Fruit fly (Drosophila melanogaster): ENCODE data around the gene Mnat9.

Mnat9 gene

DNA sequence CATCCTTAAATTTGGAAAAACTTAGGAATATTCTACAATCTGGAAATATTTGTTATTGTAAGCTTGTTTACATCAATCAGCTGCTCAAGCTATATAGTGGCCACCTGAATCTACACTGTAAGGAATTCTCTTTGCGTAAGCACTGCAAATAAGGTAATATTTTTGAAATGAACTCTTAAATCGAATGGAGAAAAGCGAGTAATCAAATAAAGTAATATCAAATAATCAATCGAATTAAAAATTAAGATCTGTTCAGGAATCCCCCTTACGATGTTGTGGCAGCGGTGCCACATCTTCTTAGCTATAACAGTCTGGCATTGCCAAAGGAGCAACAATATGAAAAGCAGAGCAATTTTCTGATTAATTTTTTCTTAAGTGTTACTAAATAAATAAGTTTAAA, at the start of gene Mnat9, which contains the start of gene CG1792:
Gene Mnat9, minus strand, starts transcription at position 160 of the 400 bp plus-strand sequence.
Gene CG1792, plus strand, starts transcription at position 303 of the 400 bp plus-strand sequence.
- TF ChIP-seq Sin3A (optimal IDR thresholded peaks at IDR 0.05) (no peak), psq (optimal IDR thresholded peaks at IDR 0.05) (no peak), h (optimal IDR thresholded peaks at IDR 0.05) (no peak), Myc (optimal IDR thresholded peaks at IDR 0.05) (no peak), insv (optimal IDR thresholded peaks at IDR 0.05) (no peak), ttk (optimal IDR thresholded peaks at IDR 0.05) (no peak)

DNA sequence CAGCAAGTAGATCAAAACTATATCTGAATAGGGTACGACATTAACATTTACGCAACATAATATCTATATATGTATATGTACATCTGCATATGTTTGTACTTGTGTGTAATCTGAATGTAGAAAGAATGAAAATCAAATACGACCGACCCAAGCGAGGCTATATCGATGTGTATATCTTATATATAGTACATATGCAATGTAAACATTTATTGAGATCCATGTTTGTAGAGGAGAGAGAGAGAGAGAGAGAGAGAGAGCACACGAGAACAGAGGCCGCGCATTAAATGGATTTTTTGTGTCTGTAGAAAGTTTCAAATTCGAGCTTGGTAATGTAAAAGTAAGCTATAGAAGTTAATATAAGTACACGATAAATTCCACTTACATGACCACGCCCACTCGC, 46.8 kb upstream of the Mnat9 start:
- no peak for TF ChIP-seq insv (optimal IDR thresholded peaks at IDR 0.05)
- no peak for TF ChIP-seq psq (optimal IDR thresholded peaks at IDR 0.05)
- no peak for TF ChIP-seq Sin3A (optimal IDR thresholded peaks at IDR 0.05)
- no peak for TF ChIP-seq ttk (optimal IDR thresholded peaks at IDR 0.05)
- no peak for TF ChIP-seq Myc (optimal IDR thresholded peaks at IDR 0.05)
- TF ChIP-seq h (optimal IDR thresholded peaks at IDR 0.05), result no peak

DNA sequence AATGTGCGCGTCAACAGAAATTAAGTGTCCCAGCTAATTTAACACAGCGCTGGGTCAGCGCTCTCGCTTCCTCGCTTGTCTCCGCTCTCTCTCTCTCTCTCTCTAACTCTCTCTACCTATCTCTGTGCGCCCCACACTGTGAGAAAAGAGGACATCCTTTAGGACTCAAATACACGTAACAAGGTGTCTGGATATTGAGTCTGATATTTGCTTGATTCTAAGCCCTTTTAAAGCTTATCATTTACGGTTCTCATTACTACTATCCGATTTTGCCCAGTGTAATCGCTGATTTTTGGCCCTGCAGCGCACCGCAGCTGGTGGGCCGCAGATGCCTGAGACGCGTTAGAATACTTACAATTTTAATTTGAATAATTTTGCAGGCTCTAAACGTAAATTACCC, 20.5 kb upstream of the Mnat9 start:
- no peak for TF ChIP-seq insv (optimal IDR thresholded peaks at IDR 0.05)
- TF ChIP-seq Sin3A (optimal IDR thresholded peaks at IDR 0.05), result no peak
- no peak for TF ChIP-seq h (optimal IDR thresholded peaks at IDR 0.05)
- no peak for TF ChIP-seq Myc (optimal IDR thresholded peaks at IDR 0.05)
- no peak for TF ChIP-seq ttk (optimal IDR thresholded peaks at IDR 0.05)
- TF ChIP-seq psq (optimal IDR thresholded peaks at IDR 0.05), result no peak

DNA sequence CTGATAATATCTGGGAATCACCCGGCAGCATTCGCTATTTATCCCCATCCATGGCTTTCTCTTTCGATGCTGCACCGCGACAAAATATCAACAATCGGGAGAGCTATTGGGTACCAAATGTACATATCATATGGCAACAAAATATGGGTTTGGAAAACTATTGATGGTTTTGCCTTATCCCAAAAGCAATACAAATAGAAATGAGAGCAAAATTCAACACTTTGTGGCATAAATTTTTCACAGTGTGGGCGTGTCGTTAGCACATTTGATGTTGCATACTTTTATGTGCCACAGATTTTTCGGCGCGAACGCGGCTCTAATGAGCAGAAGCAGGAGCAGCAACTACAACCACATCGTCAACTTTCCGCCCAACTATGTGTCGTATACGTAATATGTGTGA, 16.4 kb upstream of the Mnat9 start:
- TF ChIP-seq ttk (optimal IDR thresholded peaks at IDR 0.05) (no peak), insv (optimal IDR thresholded peaks at IDR 0.05) (no peak), h (optimal IDR thresholded peaks at IDR 0.05) (no peak), Myc (optimal IDR thresholded peaks at IDR 0.05) (no peak), Sin3A (optimal IDR thresholded peaks at IDR 0.05) (no peak), psq (optimal IDR thresholded peaks at IDR 0.05) (no peak)

DNA sequence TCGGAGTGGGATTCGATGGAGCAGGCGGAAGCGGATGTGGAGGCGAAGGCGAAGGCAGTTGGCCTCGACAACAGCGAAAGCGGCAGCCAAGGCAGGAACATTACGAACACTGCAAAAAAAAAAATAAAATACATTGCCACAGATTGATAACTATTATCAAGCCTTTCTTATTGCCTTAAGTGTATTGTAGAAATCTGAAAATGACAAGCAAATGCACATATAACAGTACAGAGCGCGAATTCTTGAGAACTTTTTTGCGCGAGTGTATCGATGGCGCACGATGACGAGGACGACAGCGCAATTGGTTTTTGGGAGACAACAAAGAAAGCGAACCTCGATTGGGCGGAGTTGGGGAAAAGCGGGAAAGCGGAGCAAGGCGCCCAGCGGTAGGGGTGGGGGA, 14.4 kb upstream of the Mnat9 start:
- TF ChIP-seq psq (optimal IDR thresholded peaks at IDR 0.05) (no peak), insv (optimal IDR thresholded peaks at IDR 0.05) (no peak), Sin3A (optimal IDR thresholded peaks at IDR 0.05) (no peak), ttk (optimal IDR thresholded peaks at IDR 0.05) (no peak)

DNA sequence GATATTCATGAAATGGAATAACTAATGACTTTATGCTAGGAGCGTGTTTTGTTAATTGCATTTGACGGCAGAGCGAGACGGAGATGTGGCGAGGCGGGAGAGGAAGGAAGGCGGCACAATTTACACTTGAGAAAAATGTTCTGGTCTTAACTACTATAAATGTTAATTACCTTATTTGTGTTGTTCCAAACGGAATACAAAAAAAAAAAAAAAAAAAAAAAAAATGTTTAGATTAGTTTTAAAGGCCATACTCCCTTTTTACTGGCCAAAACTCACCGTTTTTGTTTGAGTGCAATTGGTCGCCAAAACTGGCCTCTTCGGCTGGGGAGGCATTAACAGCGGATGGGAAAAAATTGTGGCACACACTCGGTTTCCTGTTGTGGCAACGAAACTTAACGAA, 11.2 kb upstream of the Mnat9 start:
- no peak for TF ChIP-seq insv (optimal IDR thresholded peaks at IDR 0.05)
- TF ChIP-seq psq (optimal IDR thresholded peaks at IDR 0.05), result no peak
- TF ChIP-seq ttk (optimal IDR thresholded peaks at IDR 0.05), result no peak
- TF ChIP-seq h (optimal IDR thresholded peaks at IDR 0.05), result no peak
- no peak for TF ChIP-seq Myc (optimal IDR thresholded peaks at IDR 0.05)

DNA sequence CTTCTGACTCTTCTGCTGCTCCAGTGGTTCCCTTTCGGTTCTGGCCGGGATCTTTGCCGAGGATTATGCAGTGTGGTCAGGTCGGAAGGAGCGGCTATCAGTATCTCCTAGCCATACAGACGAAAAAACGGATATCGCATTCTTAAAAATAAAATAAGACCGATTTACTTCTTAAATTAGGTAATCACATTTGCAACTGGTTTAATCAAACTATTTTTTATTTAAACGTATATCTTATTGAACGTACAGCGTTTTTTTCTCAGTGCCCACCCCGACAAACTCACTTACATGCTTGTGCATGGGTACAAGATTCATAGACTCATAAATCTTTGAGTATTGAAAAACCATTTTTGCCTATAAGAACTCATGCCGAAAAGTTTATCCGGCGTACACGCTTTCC, 10.3 kb upstream of the Mnat9 start:
- TF ChIP-seq psq (optimal IDR thresholded peaks at IDR 0.05), result no peak
- no peak for TF ChIP-seq insv (optimal IDR thresholded peaks at IDR 0.05)
- TF ChIP-seq Myc (optimal IDR thresholded peaks at IDR 0.05), result no peak
- TF ChIP-seq Sin3A (optimal IDR thresholded peaks at IDR 0.05), result no peak
- no peak for TF ChIP-seq ttk (optimal IDR thresholded peaks at IDR 0.05)
- TF ChIP-seq h (optimal IDR thresholded peaks at IDR 0.05), result no peak

DNA sequence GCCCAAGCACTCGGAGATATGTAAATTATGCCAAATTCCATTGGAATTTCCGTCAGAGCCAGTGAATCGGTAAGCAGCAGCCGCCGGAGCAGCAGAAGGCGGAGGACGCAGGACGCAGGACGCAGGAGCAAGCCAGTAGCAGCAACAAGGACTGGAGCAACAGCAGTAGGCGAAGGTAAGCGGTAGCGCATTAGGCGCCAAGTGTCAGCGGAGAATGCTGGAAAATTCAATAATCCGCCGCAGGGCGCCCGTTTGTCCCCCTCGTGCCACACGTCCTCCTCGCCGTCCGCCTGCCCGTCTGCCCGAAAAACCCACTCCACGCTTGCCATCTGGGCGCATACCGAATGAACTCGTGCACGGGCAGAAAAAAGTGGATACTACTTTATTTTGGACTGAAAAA, 6.7 kb upstream of the Mnat9 start:
- TF ChIP-seq h (optimal IDR thresholded peaks at IDR 0.05) (no peak), Myc (optimal IDR thresholded peaks at IDR 0.05) (no peak), psq (optimal IDR thresholded peaks at IDR 0.05) (no peak)

DNA sequence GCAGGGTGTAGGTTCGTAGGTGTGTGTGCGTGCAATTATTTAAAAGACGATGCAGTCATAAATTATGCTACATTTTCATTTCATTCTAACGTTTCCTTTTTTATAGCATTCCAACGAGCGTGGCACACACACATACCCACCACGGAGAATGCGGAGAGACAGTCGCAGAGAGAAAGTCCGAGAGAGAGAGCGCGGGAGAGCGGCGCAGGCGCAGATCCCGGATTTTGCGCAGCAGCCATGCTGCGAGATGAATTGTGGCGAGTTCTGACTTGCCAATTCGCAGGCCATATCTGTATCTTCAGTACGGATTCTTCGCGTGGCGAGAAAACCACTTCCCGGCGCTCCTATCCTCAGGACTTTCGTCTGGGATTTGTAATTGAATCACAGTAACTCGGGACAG, 5.9 kb upstream of the Mnat9 start, which contains the start of gene kek6:
Gene kek6, plus strand, starts transcription at position 323 of the 400 bp plus-strand sequence.
- no peak for TF ChIP-seq Sin3A (optimal IDR thresholded peaks at IDR 0.05)
- TF ChIP-seq h (optimal IDR thresholded peaks at IDR 0.05), result no peak
- no peak for TF ChIP-seq Myc (optimal IDR thresholded peaks at IDR 0.05)
- no peak for TF ChIP-seq ttk (optimal IDR thresholded peaks at IDR 0.05)
- TF ChIP-seq psq (optimal IDR thresholded peaks at IDR 0.05), result no peak
- TF ChIP-seq insv (optimal IDR thresholded peaks at IDR 0.05), result no peak

DNA sequence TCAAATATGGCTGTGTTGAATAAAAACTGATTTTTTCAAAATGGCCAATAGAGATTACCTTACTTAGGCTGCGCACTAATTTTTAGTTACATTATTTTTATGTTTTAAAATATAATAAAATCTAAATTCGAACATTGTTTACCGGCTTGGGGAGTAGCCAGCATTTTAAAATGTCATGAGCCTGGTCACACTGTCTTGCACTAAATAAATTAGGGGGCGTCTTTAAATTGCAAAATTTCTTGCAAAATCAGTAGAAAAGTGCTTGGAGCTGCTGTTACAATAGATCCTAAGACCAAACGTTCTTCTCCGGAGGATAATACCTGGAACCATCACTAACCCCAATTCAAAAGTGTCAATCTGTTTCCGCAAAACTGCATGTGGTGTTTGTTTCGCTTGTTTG, 1.8 kb upstream of the Mnat9 start, which contains the start of gene pasha:
Gene pasha, plus strand, starts transcription at position 177 of the 400 bp plus-strand sequence.
- TF ChIP-seq insv (optimal IDR thresholded peaks at IDR 0.05) (no peak), ttk (optimal IDR thresholded peaks at IDR 0.05) (no peak), h (optimal IDR thresholded peaks at IDR 0.05) (no peak), Myc (optimal IDR thresholded peaks at IDR 0.05) (no peak), psq (optimal IDR thresholded peaks at IDR 0.05) (no peak), Sin3A (optimal IDR thresholded peaks at IDR 0.05) (no peak)

DNA sequence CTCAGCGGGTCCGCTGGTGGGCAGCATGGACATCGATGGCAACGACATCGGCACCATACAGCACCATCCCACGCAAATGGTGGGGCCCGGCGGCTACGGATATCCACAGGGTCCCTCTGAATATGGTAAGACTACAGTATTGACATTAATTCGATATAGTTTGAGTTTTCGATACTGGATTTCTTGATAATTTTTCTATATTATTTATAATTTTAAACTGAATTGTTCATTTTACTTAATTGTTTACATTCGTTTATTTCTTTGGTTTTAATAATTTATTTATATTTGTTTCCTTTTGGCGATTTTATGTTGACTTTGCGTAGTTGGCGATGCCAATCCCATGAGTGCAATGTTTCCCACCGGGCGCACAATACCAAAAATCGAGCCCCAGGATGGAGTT, 3.4 kb downstream of the Mnat9 start, which contains the start of gene CycG:
Gene CycG, minus strand, starts transcription at position 101 of the 400 bp plus-strand sequence.
- TF ChIP-seq psq (optimal IDR thresholded peaks at IDR 0.05), result no peak
- TF ChIP-seq insv (optimal IDR thresholded peaks at IDR 0.05), result no peak
- no peak for TF ChIP-seq h (optimal IDR thresholded peaks at IDR 0.05)
- TF ChIP-seq Myc (optimal IDR thresholded peaks at IDR 0.05), result no peak
- TF ChIP-seq ttk (optimal IDR thresholded peaks at IDR 0.05), result no peak
- TF ChIP-seq Sin3A (optimal IDR thresholded peaks at IDR 0.05), result no peak

DNA sequence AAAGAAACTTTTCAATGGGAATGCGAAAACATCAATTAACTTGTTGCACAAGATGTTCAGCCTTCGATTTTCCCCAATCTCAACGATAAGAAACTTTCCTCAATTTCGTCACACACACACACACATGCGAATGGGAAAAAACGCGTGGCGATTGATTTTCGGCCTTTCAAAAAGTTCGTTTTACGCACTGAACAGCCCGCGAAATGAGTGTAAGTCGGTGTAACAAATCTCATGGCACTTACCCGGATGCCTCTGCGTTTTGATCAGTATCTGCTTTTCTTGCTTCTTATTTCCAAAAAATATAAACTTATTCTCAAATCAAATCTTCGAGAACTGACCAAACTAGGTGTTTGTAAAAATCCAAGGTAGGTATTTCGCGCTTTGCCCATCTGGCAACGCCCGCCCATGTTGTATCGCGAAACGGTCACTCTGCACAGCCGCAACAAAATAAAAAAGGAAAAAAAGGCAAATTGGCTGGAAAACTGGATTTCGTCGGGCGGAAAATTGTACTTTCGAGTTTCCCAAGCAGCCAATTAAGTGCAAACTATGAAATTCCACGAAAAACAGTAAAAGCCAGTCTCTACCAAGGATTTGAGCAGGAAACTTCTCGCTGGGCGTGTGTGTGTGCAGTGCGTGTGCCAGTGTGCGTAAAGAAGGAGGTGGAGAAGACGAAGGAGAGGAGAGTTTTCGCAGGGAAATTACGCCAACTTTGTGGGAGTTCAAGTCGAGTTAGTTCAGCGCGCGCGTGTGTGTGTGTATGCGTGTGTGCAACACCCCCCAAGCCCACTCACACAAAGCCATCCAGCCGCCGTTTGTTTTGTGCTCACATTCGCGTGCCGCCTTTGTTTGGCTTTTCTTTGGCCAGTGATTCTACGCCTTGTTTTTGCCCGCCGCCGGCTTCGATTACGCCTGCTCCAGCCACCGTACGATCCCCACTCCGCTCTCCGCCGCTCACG, 5.0 kb downstream of the Mnat9 start, which contains the start of gene Med:
Gene Med, plus strand, starts transcription at position 408 of the 956 bp plus-strand sequence.
- TF ChIP-seq psq (optimal IDR thresholded peaks at IDR 0.05), result no peak
- TF ChIP-seq Myc (optimal IDR thresholded peaks at IDR 0.05), result no peak
- TF ChIP-seq ttk (optimal IDR thresholded peaks at IDR 0.05), result no peak
- TF ChIP-seq h (optimal IDR thresholded peaks at IDR 0.05), result no peak
- TF ChIP-seq Sin3A (optimal IDR thresholded peaks at IDR 0.05), result no peak
- TF ChIP-seq insv (optimal IDR thresholded peaks at IDR 0.05), result no peak

Measured in Kc167 (cell line).